Fruit fly (Drosophila melanogaster) whole organism: Measurements from ENCODE around the gene Arl6IP1.

Experiments used
- CG8478 ChIP-seq: fragments of >200 bp; optimal IDR thresholded peaks from 2 replicates; lab custom pipeline; 2018; ENCODE audit warnings: inconsistent platforms
- Dll ChIP-seq: fragments of >200 bp; optimal IDR thresholded peaks from 2 replicates; lab custom pipeline; 2017
- EcR ChIP-seq, 2 experiments: fragments of >200 bp; optimal IDR thresholded peaks; 2 replicates each; lab custom pipeline; 2017; ENCODE audit warnings: missing biosample characterization in 2 of 2, missing genetic modification characterization in 2 of 2, missing genetic modification reagents in 2 of 2
- pan ChIP-seq: fragments of >200 bp; optimal IDR thresholded peaks from 2 replicates; lab custom pipeline; 2017
- psq ChIP-seq: fragments of >200 bp; optimal IDR thresholded peaks from 2 replicates; lab custom pipeline; 2017
- usp ChIP-seq: fragments of >200 bp; optimal IDR thresholded peaks from 2 replicates; lab custom pipeline; 2017; ENCODE audit warnings: missing biosample characterization, missing genetic modification characterization, mixed read lengths

Arl6IP1 gene

DNA sequence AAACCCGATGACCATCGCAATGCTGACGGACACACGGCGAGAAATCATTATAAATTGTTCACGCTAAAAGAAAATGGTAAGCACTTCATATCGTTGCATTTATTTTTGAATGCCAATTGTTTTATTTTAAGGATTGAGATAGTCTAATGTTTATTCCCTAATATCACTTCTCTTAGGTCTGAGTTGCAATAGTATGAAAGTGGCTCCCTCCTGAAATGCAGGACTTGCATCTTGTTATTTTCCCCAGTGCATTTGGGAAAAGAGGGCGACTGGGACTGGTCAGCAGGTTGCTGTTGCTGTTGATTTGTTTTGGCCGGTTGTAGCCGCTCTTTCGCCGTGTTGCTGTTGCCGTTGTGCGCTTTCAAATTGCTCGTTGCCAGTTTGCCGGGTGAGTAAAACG lies 33.1 kb downstream of the Arl6IP1 start:
- TF ChIP-seq usp (no peak), Dll (lab: Kevin White, UChicago) (no peak), CG8478 (no peak), EcR (GFP tag; optimal IDR thresholded peaks at IDR 0.05; lab: Kevin White, UChicago) (no peak), pan (lab: Kevin White, UChicago) (no peak), psq (lab: Kevin White, UChicago) (no peak)

DNA sequence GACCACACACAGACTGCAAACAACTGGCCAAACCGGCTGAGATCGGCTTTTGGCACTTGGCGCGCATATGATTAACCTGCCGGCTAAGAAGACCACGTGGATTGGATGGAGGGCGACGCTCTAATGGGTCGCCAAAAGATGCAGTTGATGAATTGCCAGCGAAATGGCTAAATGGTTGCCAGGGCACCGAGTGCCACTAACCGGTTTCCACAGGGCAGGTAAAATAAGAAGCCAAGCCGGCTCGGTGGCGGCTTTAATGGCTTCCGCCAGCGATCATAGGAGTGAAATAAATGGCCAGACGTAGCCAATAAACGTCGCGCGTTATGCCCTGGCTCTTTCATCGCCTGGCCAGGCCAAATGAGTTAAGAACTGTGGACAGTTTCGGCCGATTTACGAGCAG lies 34.5 kb downstream of the Arl6IP1 start:
- TF ChIP-seq psq (lab: Kevin White, UChicago) (no peak), EcR (GFP tag; optimal IDR thresholded peaks at IDR 0.05; lab: Kevin White, UChicago) (no peak), Dll (lab: Kevin White, UChicago) (no peak)

DNA sequence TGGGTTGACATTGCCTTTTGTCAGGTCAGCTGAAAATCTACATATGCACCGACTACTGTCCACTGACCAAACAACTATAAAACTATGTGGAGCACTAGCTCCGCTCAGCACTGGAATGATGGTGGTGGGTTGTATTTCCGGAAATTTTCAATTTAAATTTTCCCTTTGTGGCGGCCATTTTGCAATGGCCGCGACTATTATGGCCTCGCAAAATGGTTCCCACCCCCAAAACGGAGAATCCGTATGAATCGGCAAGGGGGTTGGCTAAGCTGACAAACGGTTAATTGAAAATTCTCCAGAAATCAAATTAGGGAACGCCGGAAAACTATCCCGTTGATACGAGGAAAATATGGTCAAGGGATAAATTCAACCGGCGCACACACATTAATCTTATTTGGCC lies 39.5 kb downstream of the Arl6IP1 start:
- TF ChIP-seq Dll (lab: Kevin White, UChicago), result no peak
